Worm (Caenorhabditis elegans) whole organism, L4/young adult: Measurements from ENCODE around the gene nonu-1.

Experiments used
- dao-5 ChIP-seq: sonication (generic microtip); optimal IDR thresholded peaks from 2 replicates; lab custom pipeline; 2016; ENCODE audit warnings: missing genotype, missing genetic modification characterization, moderate library complexity, missing compliant biosample characterization
- him-1 ChIP-seq: sonication (generic microtip); optimal IDR thresholded peaks from 2 replicates; lab custom pipeline; 2016; ENCODE audit warnings: missing genotype, missing genetic modification reagents, missing genetic modification characterization, missing compliant biosample characterization

ce11 chrIII:4852025-4852424, 2.3 kb upstream of the nonu-1 start, which contains the start of gene ced-4:
- TF ChIP-seq dao-5 (tag; lab: Kevin White, UChicago) (no peak), him-1 (tag; lab: Kevin White, UChicago) (no peak)
